Fruit fly (Drosophila melanogaster) whole organism, embryonic: ENCODE data around the gene msn.

ENCODE experiments used
- CG2199 ChIP-seq: fragments of 200-800 bp; sonication (Bioruptor generic); IDR thresholded peaks from 3 replicates; pipeline ENCODE4 v1.3.6; 2022; ENCODE audit warnings: missing biosample characterization, missing genetic modification characterization
- CG4730 ChIP-seq: fragments of 200-800 bp; sonication (Bioruptor generic); IDR thresholded peaks from 2 replicates; pipeline ENCODE4 v1.3.6; 2022; ENCODE audit warnings: missing biosample characterization, missing genetic modification characterization
- Sox102F ChIP-seq: fragments of 200-800 bp; sonication (Bioruptor generic); optimal IDR thresholded peaks from 2 replicates; lab custom pipeline; 2018; ENCODE audit warnings: missing biosample characterization, mild to moderate bottlenecking, missing genetic modification characterization, moderate library complexity
- da ChIP-seq: fragments of 200-800 bp; sonication (Bioruptor generic); optimal IDR thresholded peaks from 2 replicates; lab custom pipeline; 2016; ENCODE audit warnings: missing biosample characterization, missing genetic modification characterization
- lola ChIP-seq, 3 experiments: fragments of >200 bp in 2 of 3; fragments of 200-800 bp in 1 of 3; sonication (Bioruptor generic) in 1 of 3; optimal IDR thresholded peaks; 2 replicates each; lab custom pipeline; 2017 to 2019; ENCODE audit warnings: missing biosample characterization in 3 of 3, missing genetic modification characterization in 3 of 3, mild to moderate bottlenecking in 1 of 3, moderate library complexity in 1 of 3
- luna ChIP-seq: fragments of 200-800 bp; sonication (Bioruptor generic); optimal IDR thresholded peaks from 2 replicates; lab custom pipeline; 2016; ENCODE audit warnings: missing biosample characterization, missing genetic modification characterization

dm6 chr3L:2579557-2580224, 6.6 kb downstream of the msn start:
- TF ChIP-seq CG4730 (GFP tag; lab: Robert Waterston, UW) (no peak), da (GFP tag; lab: Kevin White, UChicago) (no peak), lola (GFP tag; optimal IDR thresholded peaks at IDR 0.05; lab: Kevin White, UChicago) (no peak), luna (GFP tag; lab: Kevin White, UChicago) (no peak), Sox102F (no peak), CG2199 (GFP tag; lab: Robert Waterston, UW) (0 out of 3 replicates have a peak, but pooled peaks have one; percentile 45)
